Worm (Caenorhabditis elegans) whole organism, L2 larva: ENCODE measurements around the gene cyp-35B2.

ENCODE experiments used
- C34F6.9 ChIP-seq: fragments of 150-350 bp; optimal IDR thresholded peaks from 2 replicates; lab custom pipeline; 2014; ENCODE audit warnings: missing biosample characterization, missing genetic modification characterization
- R02D3.7 ChIP-seq: fragments of 150-350 bp; optimal IDR thresholded peaks from 2 replicates; lab custom pipeline; 2014; ENCODE audit warnings: missing biosample characterization, missing genetic modification characterization
- Y55F3AM.14 ChIP-seq: fragments of 200-800 bp; sonication (Bioruptor generic); optimal IDR thresholded peaks from 2 replicates; lab custom pipeline; 2018; ENCODE audit warnings: mild to moderate bottlenecking, missing genetic modification characterization, missing compliant biosample characterization
- alr-1 ChIP-seq: fragments of 150-350 bp; optimal IDR thresholded peaks from 2 replicates; lab custom pipeline; 2014; ENCODE audit warnings: missing biosample characterization, missing genetic modification characterization
- ama-1 ChIP-seq: fragments of 150-350 bp; optimal IDR thresholded peaks from 2 replicates; lab custom pipeline; 2018; ENCODE audit warnings: inconsistent platforms
- ceh-16 ChIP-seq: fragments of 150-350 bp; optimal IDR thresholded peaks from 2 replicates; lab custom pipeline; 2014; ENCODE audit warnings: missing biosample characterization, missing genetic modification characterization
- crh-2 ChIP-seq: sonication (generic microtip); optimal IDR thresholded peaks from 2 replicates; lab custom pipeline; 2017; ENCODE audit warnings: missing biosample characterization, missing genetic modification characterization
- dmd-4 ChIP-seq: sonication (generic microtip); optimal IDR thresholded peaks from 2 replicates; lab custom pipeline; 2017; ENCODE audit warnings: missing biosample characterization, missing genetic modification characterization
- egl-27 ChIP-seq: sonication (generic microtip); optimal IDR thresholded peaks from 3 replicates; lab custom pipeline; 2017; ENCODE audit warnings: missing biosample characterization, missing genetic modification reagents, missing genetic modification characterization
- elt-1 ChIP-seq: fragments of 150-350 bp; optimal IDR thresholded peaks from 2 replicates; lab custom pipeline; 2014; ENCODE audit warnings: missing biosample characterization, missing genetic modification characterization
- elt-3 ChIP-seq: sonication (generic microtip); optimal IDR thresholded peaks from 2 replicates; lab custom pipeline; 2017; ENCODE audit warnings: missing biosample characterization, missing genetic modification characterization
- fos-1 ChIP-seq: fragments of 150-350 bp; optimal IDR thresholded peaks from 2 replicates; lab custom pipeline; 2014; ENCODE audit warnings: missing biosample characterization, missing genetic modification characterization
- gmeb-1 ChIP-seq: fragments of 150-350 bp; optimal IDR thresholded peaks from 2 replicates; lab custom pipeline; 2014; ENCODE audit warnings: missing biosample characterization, missing genetic modification characterization
- lin-13 ChIP-seq: fragments of 150-350 bp; optimal IDR thresholded peaks from 2 replicates; lab custom pipeline; 2014; ENCODE audit warnings: missing biosample characterization, missing genetic modification reagents, missing genetic modification characterization
- lin-39 ChIP-seq: fragments of 150-350 bp; optimal IDR thresholded peaks from 2 replicates; lab custom pipeline; 2014; ENCODE audit warnings: missing biosample characterization, missing genetic modification reagents, missing genetic modification characterization
- lsy-2 ChIP-seq, 2 experiments: fragments of 150-350 bp in 1 of 2; sonication (generic microtip) in 1 of 2; optimal IDR thresholded peaks; 2 replicates each; lab custom pipeline; 2014 to 2017; ENCODE audit warnings: missing biosample characterization in 2 of 2, missing genetic modification characterization in 2 of 2
- mab-5 ChIP-seq: fragments of 150-350 bp; optimal IDR thresholded peaks from 2 replicates; lab custom pipeline; 2014; ENCODE audit warnings: missing biosample characterization, missing genetic modification characterization
- mbf-1 ChIP-seq: sonication (generic microtip); optimal IDR thresholded peaks from 2 replicates; lab custom pipeline; 2017; ENCODE audit warnings: missing biosample characterization, missing genetic modification characterization
- nhr-10 ChIP-seq: sonication (generic microtip); optimal IDR thresholded peaks from 2 replicates; lab custom pipeline; 2017; ENCODE audit warnings: missing biosample characterization, missing genetic modification characterization
- nhr-11 ChIP-seq: fragments of 150-350 bp; optimal IDR thresholded peaks from 2 replicates; lab custom pipeline; 2014; ENCODE audit warnings: missing biosample characterization, missing genetic modification characterization
- nhr-12 ChIP-seq: fragments of 150-350 bp; optimal IDR thresholded peaks from 2 replicates; lab custom pipeline; 2014; ENCODE audit warnings: missing biosample characterization, missing genetic modification characterization
- nhr-129 ChIP-seq: fragments of 150-350 bp; optimal IDR thresholded peaks from 2 replicates; lab custom pipeline; 2014; ENCODE audit warnings: missing biosample characterization, missing genetic modification characterization
- nhr-21 ChIP-seq: fragments of 150-350 bp; optimal IDR thresholded peaks from 2 replicates; lab custom pipeline; 2014; ENCODE audit warnings: missing biosample characterization, missing genetic modification characterization
- nhr-23 ChIP-seq: fragments of 150-350 bp; optimal IDR thresholded peaks from 2 replicates; lab custom pipeline; 2014; ENCODE audit warnings: missing biosample characterization, missing genetic modification reagents, missing genetic modification characterization
- nhr-25 ChIP-seq: fragments of 150-350 bp; sonication (generic microtip); optimal IDR thresholded peaks from 3 replicates; lab custom pipeline; 2014; ENCODE audit warnings: missing biosample characterization, missing genetic modification characterization
- nhr-6 ChIP-seq: fragments of 150-350 bp; optimal IDR thresholded peaks from 2 replicates; lab custom pipeline; 2014; ENCODE audit warnings: missing biosample characterization, missing genetic modification characterization
- nhr-77 ChIP-seq: fragments of 150-350 bp; optimal IDR thresholded peaks from 2 replicates; lab custom pipeline; 2014; ENCODE audit warnings: missing biosample characterization, missing genetic modification characterization
- peb-1 ChIP-seq: fragments of 150-350 bp; optimal IDR thresholded peaks from 2 replicates; lab custom pipeline; 2014; ENCODE audit warnings: missing biosample characterization, missing genetic modification characterization
- sem-4 ChIP-seq: fragments of 150-350 bp; optimal IDR thresholded peaks from 2 replicates; lab custom pipeline; 2014; ENCODE audit warnings: missing biosample characterization, missing genetic modification reagents, missing genetic modification characterization
- skn-1 ChIP-seq: sonication (generic microtip); optimal IDR thresholded peaks from 2 replicates; lab custom pipeline; 2017; ENCODE audit warnings: missing biosample characterization, missing genetic modification characterization
- sma-3 ChIP-seq: sonication (generic microtip); optimal IDR thresholded peaks from 2 replicates; lab custom pipeline; 2016; ENCODE audit warnings: missing genetic modification reagents, missing genetic modification characterization, missing compliant biosample characterization
- snpc-4 ChIP-seq: fragments of 150-350 bp; optimal IDR thresholded peaks from 2 replicates; lab custom pipeline; 2014; ENCODE audit warnings: missing biosample characterization, missing genetic modification characterization
- unc-39 ChIP-seq: fragments of 150-350 bp; optimal IDR thresholded peaks from 2 replicates; lab custom pipeline; 2014; ENCODE audit warnings: missing biosample characterization, missing genetic modification characterization
- unc-55 ChIP-seq: fragments of 150-350 bp; sonication (generic microtip); optimal IDR thresholded peaks from 3 replicates; lab custom pipeline; 2014; ENCODE audit warnings: missing biosample characterization, missing genetic modification reagents, missing genetic modification characterization
- unc-62 ChIP-seq: fragments of 150-350 bp; optimal IDR thresholded peaks from 2 replicates; lab custom pipeline; 2014; ENCODE audit warnings: missing biosample characterization, missing genetic modification reagents, missing genetic modification characterization
- zag-1 ChIP-seq: fragments of 150-350 bp; optimal IDR thresholded peaks from 2 replicates; lab custom pipeline; 2014; ENCODE audit warnings: missing biosample characterization, missing genetic modification characterization
- ztf-11 ChIP-seq: sonication (generic microtip); optimal IDR thresholded peaks from 2 replicates; lab custom pipeline; 2017; ENCODE audit warnings: missing biosample characterization, missing genetic modification characterization
- ztf-4 ChIP-seq: fragments of 150-350 bp; optimal IDR thresholded peaks from 2 replicates; lab custom pipeline; 2014; ENCODE audit warnings: missing biosample characterization, missing genetic modification characterization

The cyp-35B2 gene

DNA sequence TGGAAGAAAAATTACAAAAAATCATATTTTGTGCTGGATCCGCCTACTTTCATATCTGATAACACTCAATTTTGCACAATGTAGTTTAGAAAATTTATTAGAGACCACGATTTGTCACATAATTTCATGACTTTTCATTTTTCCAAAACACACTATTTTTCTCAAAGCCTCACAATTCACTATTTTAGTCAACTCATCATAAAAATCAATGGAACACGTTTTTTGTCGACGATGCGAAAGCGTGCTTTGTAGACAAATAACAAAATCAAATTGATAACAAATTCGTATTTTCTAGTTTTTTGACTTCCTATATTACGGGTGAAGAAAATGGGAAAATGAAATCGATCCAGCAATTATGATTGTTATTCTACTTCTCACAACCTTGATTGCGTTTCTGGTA is at the start of gene cyp-35B2:
Gene cyp-35B2, plus strand, starts transcription at position 301 of the 400 bp plus-strand sequence.
- TF ChIP-seq gmeb-1 (tag; lab: Kevin White, UChicago) (no peak), C34F6.9 (tag; lab: Kevin White, UChicago) (no peak), nhr-129 (no peak), mab-5 (tag; lab: Kevin White, UChicago) (no peak), elt-1 (tag; lab: Kevin White, UChicago) (no peak), R02D3.7 (no peak), nhr-11 (tag; lab: Kevin White, UChicago) (no peak), nhr-10 (no peak), unc-55 (GFP tag; lab: Kevin White, UChicago) (no peak), mbf-1 (tag; lab: Kevin White, UChicago) (no peak), ama-1 (lab: Kevin White, UChicago) (no peak), fos-1 (tag; lab: Kevin White, UChicago) (no peak), peb-1 (tag; lab: Kevin White, UChicago) (no peak), alr-1 (no peak), ztf-11 (tag; lab: Kevin White, UChicago) (no peak), dmd-4 (no peak), sem-4 (no peak)

DNA sequence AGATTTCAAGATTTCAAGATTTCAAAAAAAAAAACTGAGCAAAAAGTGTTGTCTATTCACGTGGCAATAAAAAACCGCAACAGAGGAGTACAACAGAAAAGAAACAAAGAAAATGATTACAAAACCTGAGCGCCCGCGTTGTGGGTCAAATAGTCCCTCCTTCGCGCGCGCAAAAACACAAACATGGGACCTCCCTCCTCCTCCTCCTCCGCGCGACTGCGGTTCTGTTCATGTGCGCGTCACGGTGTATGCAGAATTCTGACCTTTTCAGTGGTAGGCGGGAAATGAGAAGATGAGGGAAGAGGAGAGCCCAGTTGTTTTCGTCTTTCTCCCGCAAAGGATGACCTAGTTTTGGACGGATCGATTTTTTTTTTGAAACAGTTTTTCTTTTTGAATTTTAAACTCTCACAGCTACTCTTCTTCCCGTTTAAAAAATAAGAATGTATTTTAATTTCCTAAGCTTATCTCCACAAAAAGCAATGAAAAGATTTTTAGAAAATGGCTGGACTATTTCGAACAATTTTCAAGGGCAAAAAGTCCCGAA is 49.5 kb upstream of the cyp-35B2 start, which contains the start of gene C17E7.4:
Gene C17E7.4, plus strand, starts transcription at position 494 of the 544 bp plus-strand sequence.
- TF ChIP-seq nhr-129 (no peak), elt-1 (tag; lab: Kevin White, UChicago) (no peak), peb-1 (tag; lab: Kevin White, UChicago) (no peak), sem-4 (no peak), nhr-77 (tag; lab: Kevin White, UChicago) (no peak), egl-27 (tag; lab: Kevin White, UChicago) (no peak), Y55F3AM.14 (GFP tag; lab: Kevin White, UChicago) (no peak), unc-62 (GFP tag; lab: Kevin White, UChicago) (no peak), nhr-23 (no peak), unc-39 (tag; lab: Kevin White, UChicago) (no peak), ceh-16 (tag; lab: Kevin White, UChicago) (no peak), nhr-11 (tag; lab: Kevin White, UChicago) (no peak), C34F6.9 (tag; lab: Kevin White, UChicago) (no peak), lin-39 (tag; lab: Kevin White, UChicago) (no peak), nhr-10 (no peak), nhr-21 (tag; lab: Kevin White, UChicago) (no peak)

- TF ChIP-seq elt-3 (no peak), mab-5 (tag; lab: Kevin White, UChicago) (no peak), ztf-11 (tag; lab: Kevin White, UChicago) (no peak), lin-39 (tag; lab: Kevin White, UChicago) (no peak), nhr-11 (tag; lab: Kevin White, UChicago) (no peak), fos-1 (tag; lab: Kevin White, UChicago) (no peak), C34F6.9 (tag; lab: Kevin White, UChicago) (no peak), skn-1 (tag; lab: Kevin White, UChicago) (no peak), alr-1 (no peak), lin-13 (GFP tag; lab: Kevin White, UChicago) (no peak), nhr-25 (no peak), lsy-2 (tag; optimal IDR thresholded peaks at IDR 0.05; lab: Kevin White, UChicago) (no peak), zag-1 (tag; lab: Kevin White, UChicago) (no peak), nhr-12 (tag; lab: Kevin White, UChicago) (no peak)
Observed at ce11 chrV:3894661-3895060, 47.3 kb upstream of the cyp-35B2 start, which contains the start of gene sre-9. Gene sre-9 (plus strand): TSS chrV:3894961.

DNA sequence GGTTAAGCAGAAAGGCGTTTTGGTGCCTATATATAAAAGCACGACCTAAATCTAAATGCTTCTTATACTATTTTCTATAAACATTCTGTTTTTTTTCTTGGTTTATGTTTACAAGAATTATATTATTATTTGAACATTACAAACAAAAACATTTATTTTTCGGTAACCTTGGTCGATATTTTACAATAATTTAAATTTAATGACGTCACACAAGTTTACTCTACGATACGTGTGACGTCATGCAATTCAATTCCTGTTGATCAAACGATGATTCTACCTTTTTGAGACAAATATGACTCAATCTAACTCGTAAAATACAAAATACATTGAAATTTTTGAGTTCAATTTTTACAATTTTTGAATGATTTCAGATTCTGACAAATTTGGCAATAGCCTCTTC is 45.9 kb upstream of the cyp-35B2 start:
- TF ChIP-seq nhr-6 (tag; lab: Kevin White, UChicago) (no peak), ztf-4 (tag; lab: Kevin White, UChicago) (no peak), nhr-129 (no peak)

ce11 chrV:3900102-3900501 is 41.9 kb upstream of the cyp-35B2 start, which contains the start of gene irld-22:
Gene irld-22 (minus strand): TSS chrV:3900202.
- TF ChIP-seq nhr-6 (tag; lab: Kevin White, UChicago) (no peak), R02D3.7 (no peak), nhr-77 (tag; lab: Kevin White, UChicago) (no peak), snpc-4 (no peak), sma-3 (GFP tag; lab: Kevin White, UChicago) (no peak), crh-2 (tag; lab: Kevin White, UChicago) (no peak), peb-1 (tag; lab: Kevin White, UChicago) (no peak), skn-1 (tag; lab: Kevin White, UChicago) (no peak), egl-27 (tag; lab: Kevin White, UChicago) (no peak), lin-13 (GFP tag; lab: Kevin White, UChicago) (no peak), unc-55 (GFP tag; lab: Kevin White, UChicago) (no peak)
